Fruit fly (Drosophila melanogaster): ENCODE measurements around the gene Hcf.
A peak's percentile ranks its signal among the peaks of the same experiment; 100 is the strongest.

The Hcf gene

DNA sequence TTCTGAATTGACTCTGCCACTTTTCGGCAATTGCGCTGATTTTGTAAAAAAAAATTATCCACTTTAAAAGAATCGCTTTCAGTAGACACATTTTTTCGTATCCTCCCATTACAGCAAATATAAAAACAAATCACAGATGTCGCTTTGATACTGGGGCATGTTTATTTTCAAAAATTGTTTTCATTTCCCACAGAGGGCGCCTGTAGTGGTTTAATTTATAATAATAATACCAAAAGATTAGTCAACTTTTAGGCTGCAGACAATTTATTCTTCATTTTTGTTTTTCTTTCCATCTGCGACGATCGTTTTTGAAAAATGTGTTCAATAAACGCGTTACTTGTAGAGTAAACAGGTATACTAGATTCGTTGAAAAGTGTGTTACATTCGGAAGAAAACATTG lies 47.1 kb downstream of the Hcf start (continued):
- TF ChIP-seq Xrp1 (GFP tag; IDR thresholded peaks at IDR 0.05) (no peak), Dll (GFP tag; IDR thresholded peaks at IDR 0.05; ENCODE audit: partially characterized antibody) (no peak), CG6654 (GFP tag; optimal IDR thresholded peaks at IDR 0.05) (no peak), Gsc (GFP tag; IDR thresholded peaks at IDR 0.05) (no peak), CG12744 (GFP tag; optimal IDR thresholded peaks at IDR 0.05) (no peak), CG10654 (GFP tag; optimal IDR thresholded peaks at IDR 0.05) (peak; percentile 18), chm (GFP tag; IDR thresholded peaks at IDR 0.05) (no peak), zf30C (GFP tag; optimal IDR thresholded peaks at IDR 0.05) (no peak), CG14860 (GFP tag; IDR thresholded peaks at IDR 0.05; ENCODE audit: partially characterized antibody) (no peak), CG17912 (GFP tag; optimal IDR thresholded peaks at IDR 0.05) (peak; percentile 28), CG4328 (GFP tag; optimal IDR thresholded peaks at IDR 0.05) (no peak), Bgb (GFP tag; IDR thresholded peaks at IDR 0.05; ENCODE audit: partially characterized antibody) (no peak), pzg (GFP tag; optimal IDR thresholded peaks at IDR 0.05) (no peak), CG17385 (GFP tag; optimal IDR thresholded peaks at IDR 0.05) (peak; percentile 31), CG2712 (tag; optimal IDR thresholded peaks at IDR 0.05) (peak; percentile 46), al (GFP tag; IDR thresholded peaks at IDR 0.05) (no peak), CG17186 (GFP tag; optimal IDR thresholded peaks at IDR 0.05) (no peak), CG13894 (tag; optimal IDR thresholded peaks at IDR 0.05) (peak; percentile 57), dmrt11E (tag; optimal IDR thresholded peaks at IDR 0.05) (peak; percentile 45), eyg (GFP tag; optimal IDR thresholded peaks at IDR 0.05) (no peak), tx (GFP tag; optimal IDR thresholded peaks at IDR 0.05) (no peak), CG18619 (GFP tag; optimal IDR thresholded peaks at IDR 0.05) (no peak), slp2 (GFP tag; optimal IDR thresholded peaks at IDR 0.05) (peak; percentile 40), corto (GFP tag; optimal IDR thresholded peaks at IDR 0.05) (no peak), CG1603 (tag; optimal IDR thresholded peaks at IDR 0.05) (peak; percentile 47), CG11456 (GFP tag; IDR thresholded peaks at IDR 0.05) (no peak; the same call in 2 of the 3 replicates), CG17361 (GFP tag; IDR thresholded peaks at IDR 0.05) (peak; percentile 42; the same call in 2 of the 3 replicates), B-H2 (GFP tag; optimal IDR thresholded peaks at IDR 0.05) (no peak), CG7928 (GFP tag; optimal IDR thresholded peaks at IDR 0.05) (no peak), aop (GFP tag; IDR thresholded peaks at IDR 0.05) (no peak), CG3407 (GFP tag; optimal IDR thresholded peaks at IDR 0.05) (no peak), CG18599 (GFP tag; optimal IDR thresholded peaks at IDR 0.05) (no peak), CG11504 (tag; optimal IDR thresholded peaks at IDR 0.05) (no peak), Max (GFP tag; optimal IDR thresholded peaks at IDR 0.05) (peak; percentile 0), schlank (tag; optimal IDR thresholded peaks at IDR 0.05) (no peak), CG16815 (GFP tag; optimal IDR thresholded peaks at IDR 0.05) (no peak), CG10543 (GFP tag; optimal IDR thresholded peaks at IDR 0.05) (no peak), onecut (GFP tag; IDR thresholded peaks at IDR 0.05) (peak; percentile 62), Poxn (GFP tag; IDR thresholded peaks at IDR 0.05) (no peak), CG2120 (GFP tag; optimal IDR thresholded peaks at IDR 0.05) (peak; percentile 14), sisA (GFP tag; IDR thresholded peaks at IDR 0.05) (no peak), pnt (GFP tag; optimal IDR thresholded peaks at IDR 0.05) (no peak), Ets97D (GFP tag; optimal IDR thresholded peaks at IDR 0.05) (peak; percentile 48), Mad (GFP tag; optimal IDR thresholded peaks at IDR 0.05) (no peak), scrt (GFP tag; optimal IDR thresholded peaks at IDR 0.05) (no peak), CG10147 (GFP tag; optimal IDR thresholded peaks at IDR 0.05) (no peak), CG16813 (GFP tag; IDR thresholded peaks at IDR 0.05; ENCODE audit: partially characterized antibody) (no peak), Sin3A (optimal IDR thresholded peaks at IDR 0.05) (no peak), CG31224 (GFP tag; IDR thresholded peaks at IDR 0.05) (no peak), CG2116 (GFP tag; optimal IDR thresholded peaks at IDR 0.05) (no peak), CG12299 (tag; optimal IDR thresholded peaks at IDR 0.05) (no peak), Oli (tag; optimal IDR thresholded peaks at IDR 0.05) (no peak)
